Worm (Caenorhabditis elegans): ENCODE results near the gene F42A6.2.

The F42A6.2 gene

ce11 chrIV:3384593-3384992 lies 43.3 kb downstream of the F42A6.2 start:
- TF ChIP-seq C08G9.2 (tag; optimal IDR thresholded peaks at IDR 0.05) (peak; percentile 37), T23F11.4 (GFP tag; optimal IDR thresholded peaks at IDR 0.05) (no peak), ceh-9 (tag; optimal IDR thresholded peaks at IDR 0.05) (no peak), unc-55 (GFP tag; optimal IDR thresholded peaks at IDR 0.05) (peak; percentile 47), rnt-1 (tag; optimal IDR thresholded peaks at IDR 0.05) (peak; percentile 65), ceh-2 (tag; optimal IDR thresholded peaks at IDR 0.05) (peak; percentile 44), ceh-48 (tag; optimal IDR thresholded peaks at IDR 0.05) (peak; percentile 10), pqm-1 (tag; optimal IDR thresholded peaks at IDR 0.05) (peak; percentile 5), nfya-1 (tag; optimal IDR thresholded peaks at IDR 0.05) (peak; percentile 85), ceh-22 (tag; optimal IDR thresholded peaks at IDR 0.05) (no peak), ceh-31 (tag; optimal IDR thresholded peaks at IDR 0.05) (peak; percentile 78), hlh-30 (tag; optimal IDR thresholded peaks at IDR 0.05; ENCODE audit: insufficient read depth) (peak; percentile 99), ceh-18 (tag; optimal IDR thresholded peaks at IDR 0.05) (peak; percentile 77), K09A11.1 (tag; optimal IDR thresholded peaks at IDR 0.05; ENCODE audit: insufficient read depth) (no peak), unc-42 (tag; optimal IDR thresholded peaks at IDR 0.05) (peak; percentile 88), tbx-2 (tag; optimal IDR thresholded peaks at IDR 0.05) (peak; percentile 56), unc-3 (GFP tag; conservative IDR thresholded peaks at IDR 0.05) (no peak), unc-3 (tag; optimal IDR thresholded peaks at IDR 0.05) (no peak), F13H6.1 (tag; optimal IDR thresholded peaks at IDR 0.05) (no peak), C38D4.7 (GFP tag; optimal IDR thresholded peaks at IDR 0.05) (no peak), ref-2 (tag; optimal IDR thresholded peaks at IDR 0.05) (no peak), hlh-8 (tag; optimal IDR thresholded peaks at IDR 0.05) (peak; percentile 43), ceh-34 (tag; optimal IDR thresholded peaks at IDR 0.05) (peak; percentile 79)

- TF ChIP-seq ceh-45 (GFP tag; IDR thresholded peaks at IDR 0.05) (no peak), tbx-7 (tag; optimal IDR thresholded peaks at IDR 0.05) (no peak), ceh-14 (tag; optimal IDR thresholded peaks at IDR 0.05) (no peak), fkh-10 (GFP tag; optimal IDR thresholded peaks at IDR 0.05) (no peak), sox-4 (tag; optimal IDR thresholded peaks at IDR 0.05) (no peak), rnt-1 (tag; optimal IDR thresholded peaks at IDR 0.05) (no peak), hlh-8 (tag; optimal IDR thresholded peaks at IDR 0.05) (no peak), F13H6.1 (tag; optimal IDR thresholded peaks at IDR 0.05) (no peak), hlh-30 (tag; optimal IDR thresholded peaks at IDR 0.05; ENCODE audit: insufficient read depth) (peak; percentile 91), ceh-48 (tag; optimal IDR thresholded peaks at IDR 0.05) (no peak), npax-4 (tag; optimal IDR thresholded peaks at IDR 0.05) (no peak), syd-9 (tag; optimal IDR thresholded peaks at IDR 0.05) (no peak), ceh-22 (tag; optimal IDR thresholded peaks at IDR 0.05) (no peak), nfya-1 (tag; optimal IDR thresholded peaks at IDR 0.05) (peak; percentile 28), ceh-34 (tag; optimal IDR thresholded peaks at IDR 0.05) (no peak), unc-3 (GFP tag; conservative IDR thresholded peaks at IDR 0.05) (no peak), unc-3 (tag; optimal IDR thresholded peaks at IDR 0.05) (no peak), ceh-18 (tag; optimal IDR thresholded peaks at IDR 0.05) (no peak)
Measured at ce11 chrIV:3385337-3386215, 44.3 kb downstream of the F42A6.2 start, which contains the start of gene mai-2. TSS of gene mai-2 (plus strand) at chrIV:3385910.

ce11 chrIV:3386504-3387290 lies 45.4 kb downstream of the F42A6.2 start:
- no peak for TF ChIP-seq F13H6.1 (tag; optimal IDR thresholded peaks at IDR 0.05)
- no peak for TF ChIP-seq ceh-31 (tag; optimal IDR thresholded peaks at IDR 0.05)
- TF ChIP-seq ama-1 (optimal IDR thresholded peaks at IDR 0.05), result no peak
- TF ChIP-seq unc-3 (GFP tag; conservative IDR thresholded peaks at IDR 0.05), result no peak
- no peak for TF ChIP-seq unc-3 (tag; optimal IDR thresholded peaks at IDR 0.05)
- no peak for TF ChIP-seq odd-2 (tag; optimal IDR thresholded peaks at IDR 0.05)
- TF ChIP-seq T23F11.4 (GFP tag; optimal IDR thresholded peaks at IDR 0.05), result no peak
- no peak for TF ChIP-seq pag-3 (tag; optimal IDR thresholded peaks at IDR 0.05; ENCODE audit: borderline replicate concordance)
- TF ChIP-seq nhr-232 (tag; optimal IDR thresholded peaks at IDR 0.05), result no peak
- TF ChIP-seq ref-2 (tag; optimal IDR thresholded peaks at IDR 0.05), result no peak
- no peak for TF ChIP-seq lin-11 (tag; optimal IDR thresholded peaks at IDR 0.05)
- TF ChIP-seq unc-55 (GFP tag; optimal IDR thresholded peaks at IDR 0.05), result no peak
- no peak for TF ChIP-seq hlh-30 (tag; optimal IDR thresholded peaks at IDR 0.05; ENCODE audit: insufficient read depth)
- TF ChIP-seq lim-6 (tag; optimal IDR thresholded peaks at IDR 0.05), result no peak
- no peak for TF ChIP-seq elt-4 (tag; optimal IDR thresholded peaks at IDR 0.05)
